Fruit fly (Drosophila melanogaster) whole organism, embryonic: ENCODE measurements around the gene zld.

Experiments
- CG10654 ChIP-seq: fragments of 200-800 bp; sonication (Bioruptor generic); optimal IDR thresholded peaks from 2 replicates; lab custom pipeline; 2016; ENCODE audit warnings: missing biosample characterization, missing genetic modification characterization
- CG11085 ChIP-seq: fragments of 200-800 bp; sonication (Bioruptor generic); IDR thresholded peaks from 2 replicates; pipeline ENCODE4 v1.3.6; 2022; ENCODE audit warnings: missing biosample characterization, missing genetic modification characterization
- CG12104 ChIP-seq: fragments of 200-800 bp; sonication (Bioruptor generic); optimal IDR thresholded peaks from 3 replicates; lab custom pipeline; 2016; ENCODE audit warnings: missing biosample characterization, missing genetic modification characterization
- CG12744 ChIP-seq: fragments of 200-800 bp; sonication (Bioruptor generic); optimal IDR thresholded peaks from 2 replicates; lab custom pipeline; 2016; ENCODE audit warnings: missing biosample characterization, missing genetic modification characterization
- CG13287 ChIP-seq: fragments of 200-800 bp; sonication (Bioruptor generic); IDR thresholded peaks from 2 replicates; pipeline ENCODE4 v1.3.6; 2022; ENCODE audit warnings: missing biosample characterization, missing genetic modification characterization; ENCODE audit not compliant: partially characterized antibody
- CG15514 ChIP-seq: fragments of 200-800 bp; sonication (Bioruptor generic); optimal IDR thresholded peaks from 3 replicates; lab custom pipeline; 2017; ENCODE audit warnings: missing biosample characterization, missing genetic modification characterization, mild to moderate bottlenecking, moderate library complexity, missing genetic modification reagents
- CG17328 ChIP-seq: fragments of 200-800 bp; sonication (Bioruptor generic); IDR thresholded peaks from 2 replicates; pipeline ENCODE4 v1.3.6; 2022; ENCODE audit warnings: missing biosample characterization, missing genetic modification characterization
- CG17829 ChIP-seq: fragments of 200-800 bp; optimal IDR thresholded peaks from 2 replicates; lab custom pipeline; 2019; ENCODE audit warnings: missing biosample characterization, mild to moderate bottlenecking, missing genetic modification characterization, moderate library complexity
- CG17912 ChIP-seq: fragments of 200-800 bp; sonication (Bioruptor generic); optimal IDR thresholded peaks from 2 replicates; lab custom pipeline; 2018; ENCODE audit warnings: missing biosample characterization, mild to moderate bottlenecking, missing genetic modification characterization
- CG2116 ChIP-seq: fragments of 200-800 bp; sonication (Bioruptor generic); optimal IDR thresholded peaks from 3 replicates; lab custom pipeline; 2018; ENCODE audit warnings: missing biosample characterization, mild to moderate bottlenecking, missing genetic modification characterization
- CG2678 ChIP-seq: fragments of 200-800 bp; sonication (Bioruptor generic); optimal IDR thresholded peaks from 3 replicates; lab custom pipeline; 2019; ENCODE audit warnings: missing biosample characterization, mild to moderate bottlenecking, missing genetic modification characterization, moderate library complexity
- CG2712 ChIP-seq: fragments of 200-800 bp; optimal IDR thresholded peaks from 3 replicates; lab custom pipeline; 2019; ENCODE audit warnings: missing biosample characterization, mild to moderate bottlenecking, missing genetic modification characterization, moderate library complexity
- CG2875 ChIP-seq: fragments of 200-800 bp; sonication (Bioruptor generic); optimal IDR thresholded peaks from 2 replicates; lab custom pipeline; 2017; ENCODE audit warnings: missing biosample characterization, mild to moderate bottlenecking, missing genetic modification characterization, missing genetic modification reagents
- CG31388 ChIP-seq: fragments of 200-800 bp; sonication (Bioruptor generic); optimal IDR thresholded peaks from 2 replicates; lab custom pipeline; 2016; ENCODE audit warnings: missing biosample characterization, missing genetic modification characterization
- CG32772 ChIP-seq: fragments of 200-800 bp; sonication (Bioruptor generic); IDR thresholded peaks from 2 replicates; pipeline ENCODE4 v1.3.6; 2022; ENCODE audit warnings: missing biosample characterization, missing genetic modification characterization
- CG5180 ChIP-seq: fragments of 200-800 bp; sonication (Bioruptor generic); optimal IDR thresholded peaks from 3 replicates; lab custom pipeline; 2017; ENCODE audit warnings: missing biosample characterization, missing genetic modification characterization, mild to moderate bottlenecking, moderate library complexity, missing genetic modification reagents
- CG9437 ChIP-seq: fragments of 200-800 bp; sonication (Bioruptor generic); optimal IDR thresholded peaks from 2 replicates; lab custom pipeline; 2018; ENCODE audit warnings: missing biosample characterization, mild to moderate bottlenecking, missing genetic modification characterization
- CoRest ChIP-seq: fragments of 200-800 bp; sonication (Bioruptor generic); optimal IDR thresholded peaks from 3 replicates; lab custom pipeline; 2018; ENCODE audit warnings: missing biosample characterization, mild to moderate bottlenecking, missing genetic modification characterization, moderate library complexity
- Dip2 ChIP-seq: fragments of 200-800 bp; sonication (Bioruptor generic); IDR thresholded peaks from 2 replicates; pipeline ENCODE4 v1.3.6; 2022; ENCODE audit warnings: missing biosample characterization, missing genetic modification characterization
- Dp ChIP-seq: fragments of 200-800 bp; sonication (Bioruptor generic); optimal IDR thresholded peaks from 2 replicates; lab custom pipeline; 2018; ENCODE audit warnings: missing biosample characterization, mild to moderate bottlenecking, missing genetic modification characterization, moderate library complexity
- Dref ChIP-seq: fragments of 200-800 bp; sonication (Bioruptor generic); IDR thresholded peaks from 2 replicates; pipeline ENCODE4 v1.3.6; 2022; ENCODE audit warnings: missing biosample characterization, missing genetic modification characterization
- Hmr ChIP-seq: fragments of 200-800 bp; sonication (Bioruptor generic); optimal IDR thresholded peaks from 3 replicates; lab custom pipeline; 2017; ENCODE audit warnings: mild to moderate bottlenecking, missing biosample characterization, missing genetic modification reagents, missing genetic modification characterization
- Jarid2 ChIP-seq: fragments of 200-800 bp; sonication (Bioruptor generic); optimal IDR thresholded peaks from 3 replicates; lab custom pipeline; 2017; ENCODE audit warnings: mild to moderate bottlenecking, missing biosample characterization, missing genetic modification reagents, missing genetic modification characterization
- Kr ChIP-seq: fragments of 200-800 bp; sonication (Bioruptor generic); optimal IDR thresholded peaks from 2 replicates; lab custom pipeline; 2017; ENCODE audit warnings: missing biosample characterization, mild to moderate bottlenecking, missing genetic modification characterization
- MESR4 ChIP-seq: fragments of 200-800 bp; sonication (Bioruptor generic); optimal IDR thresholded peaks from 2 replicates; lab custom pipeline; 2018; ENCODE audit warnings: missing biosample characterization, mild to moderate bottlenecking, missing genetic modification characterization, moderate library complexity
- Max ChIP-seq: fragments of 200-800 bp; sonication (Bioruptor generic); optimal IDR thresholded peaks from 2 replicates; lab custom pipeline; 2016; ENCODE audit warnings: missing biosample characterization, mild to moderate bottlenecking, missing genetic modification characterization
- Myb ChIP-seq: fragments of 200-800 bp; sonication (Bioruptor generic); optimal IDR thresholded peaks from 2 replicates; lab custom pipeline; 2016; ENCODE audit warnings: missing biosample characterization, missing genetic modification characterization
- Oaz ChIP-seq: fragments of 200-800 bp; sonication (Bioruptor generic); IDR thresholded peaks from 2 replicates; pipeline ENCODE4 v1.3.6; 2022; ENCODE audit warnings: missing biosample characterization, missing genetic modification characterization
- Opbp ChIP-seq: fragments of 200-800 bp; sonication (Bioruptor generic); IDR thresholded peaks from 3 replicates; pipeline ENCODE4 v1.3.6; 2022; ENCODE audit warnings: missing biosample characterization, missing genetic modification characterization; ENCODE audit not compliant: partially characterized antibody
- Poxn ChIP-seq: fragments of 200-800 bp; sonication (Bioruptor generic); IDR thresholded peaks from 2 replicates; pipeline ENCODE4 v1.3.6; 2022; ENCODE audit warnings: missing biosample characterization, missing genetic modification characterization
- Side ChIP-seq: fragments of 200-800 bp; sonication (Bioruptor generic); optimal IDR thresholded peaks from 2 replicates; lab custom pipeline; 2016; ENCODE audit warnings: missing biosample characterization, missing genetic modification characterization
- Sox102F ChIP-seq: fragments of 200-800 bp; sonication (Bioruptor generic); optimal IDR thresholded peaks from 2 replicates; lab custom pipeline; 2018; ENCODE audit warnings: missing biosample characterization, mild to moderate bottlenecking, missing genetic modification characterization, moderate library complexity
- ash1 ChIP-seq: fragments of 200-800 bp; sonication (Bioruptor generic); optimal IDR thresholded peaks from 2 replicates; lab custom pipeline; 2018; ENCODE audit warnings: missing biosample characterization, mild to moderate bottlenecking, missing genetic modification characterization
- ato ChIP-seq: fragments of 200-800 bp; sonication (Bioruptor generic); IDR thresholded peaks from 2 replicates; pipeline ENCODE4 v1.3.6; 2022; ENCODE audit warnings: missing biosample characterization, missing genetic modification characterization; ENCODE audit not compliant: partially characterized antibody
- br ChIP-seq: fragments of >200 bp; optimal IDR thresholded peaks from 2 replicates; lab custom pipeline; 2017
- crc ChIP-seq: fragments of 200-800 bp; sonication (Bioruptor generic); optimal IDR thresholded peaks from 2 replicates; lab custom pipeline; 2016; ENCODE audit warnings: missing biosample characterization, missing genetic modification characterization
- dpn ChIP-seq, 2 experiments: fragments of 200-800 bp; sonication (Bioruptor generic); optimal IDR thresholded peaks; 3 replicates each; lab custom pipeline; 2016; ENCODE audit warnings: missing biosample characterization in 2 of 2, missing genetic modification characterization in 2 of 2
- ham ChIP-seq: fragments of 200-800 bp; sonication (Bioruptor generic); IDR thresholded peaks from 2 replicates; pipeline ENCODE4 v1.3.6; 2022; ENCODE audit warnings: missing biosample characterization, missing genetic modification characterization
- jigr1 ChIP-seq: fragments of 200-800 bp; sonication (Bioruptor generic); IDR thresholded peaks from 3 replicates; pipeline ENCODE4 v1.3.6; 2022; ENCODE audit warnings: missing biosample characterization, missing genetic modification characterization
- jing ChIP-seq: fragments of 200-800 bp; sonication (Bioruptor generic); optimal IDR thresholded peaks from 2 replicates; lab custom pipeline; 2018; ENCODE audit warnings: missing biosample characterization, mild to moderate bottlenecking, missing genetic modification characterization
- maf-S ChIP-seq: fragments of 200-800 bp; sonication (Bioruptor generic); optimal IDR thresholded peaks from 2 replicates; lab custom pipeline; 2016; ENCODE audit warnings: missing biosample characterization, missing genetic modification characterization
- mld ChIP-seq: fragments of 200-800 bp; sonication (Bioruptor generic); IDR thresholded peaks from 3 replicates; pipeline ENCODE4 v1.3.6; 2022; ENCODE audit warnings: missing biosample characterization, missing genetic modification characterization; ENCODE audit not compliant: partially characterized antibody
- nerfin-1 ChIP-seq: fragments of 200-800 bp; sonication (Bioruptor generic); optimal IDR thresholded peaks from 3 replicates; lab custom pipeline; 2019; ENCODE audit warnings: missing biosample characterization, mild to moderate bottlenecking, missing genetic modification characterization, moderate library complexity
- nom ChIP-seq: fragments of 200-800 bp; sonication (Bioruptor generic); optimal IDR thresholded peaks from 2 replicates; lab custom pipeline; 2017; ENCODE audit warnings: missing biosample characterization, missing genetic modification characterization, mild to moderate bottlenecking, moderate library complexity, missing genetic modification reagents
- pzg ChIP-seq: fragments of 200-800 bp; sonication (Bioruptor generic); optimal IDR thresholded peaks from 3 replicates; lab custom pipeline; 2018; ENCODE audit warnings: missing biosample characterization, mild to moderate bottlenecking, missing genetic modification characterization, moderate library complexity
- salm ChIP-seq: fragments of 200-800 bp; sonication (Bioruptor generic); optimal IDR thresholded peaks from 2 replicates; lab custom pipeline; 2018; ENCODE audit warnings: missing biosample characterization, mild to moderate bottlenecking, missing genetic modification characterization
- sna ChIP-seq: fragments of 200-800 bp; sonication (Bioruptor generic); IDR thresholded peaks from 2 replicates; pipeline ENCODE4 v1.3.6; 2022; ENCODE audit warnings: missing biosample characterization, missing genetic modification characterization; ENCODE audit not compliant: partially characterized antibody
- sug ChIP-seq: fragments of 200-800 bp; optimal IDR thresholded peaks from 2 replicates; lab custom pipeline; 2019; ENCODE audit warnings: missing biosample characterization, mild to moderate bottlenecking, missing genetic modification characterization, moderate library complexity
- tap ChIP-seq: fragments of 200-800 bp; optimal IDR thresholded peaks from 3 replicates; lab custom pipeline; 2019; ENCODE audit warnings: missing biosample characterization, mild to moderate bottlenecking, missing genetic modification characterization, moderate library complexity
- tna ChIP-seq: fragments of 200-800 bp; sonication (Bioruptor generic); IDR thresholded peaks from 2 replicates; pipeline ENCODE4 v1.3.6; 2022; ENCODE audit warnings: missing biosample characterization, missing genetic modification characterization; ENCODE audit not compliant: partially characterized antibody

Gene zld

dm6 chrX:19730844-19731243, 52.5 kb downstream of the zld start, which contains the start of gene AP-1-2beta (continued):
- TF ChIP-seq tap (tag; lab: Kevin White, UChicago): no peak
- no peak for TF ChIP-seq dpn (GFP tag; optimal IDR thresholded peaks at IDR 0.05; lab: Kevin White, UChicago)
- TF ChIP-seq Poxn (GFP tag; lab: Robert Waterston, UW): no peak
- TF ChIP-seq jing (GFP tag; lab: Kevin White, UChicago): no peak
- TF ChIP-seq pzg: peak; percentile 55
- peak; percentile 69 for TF ChIP-seq Dref
- TF ChIP-seq CG13287 (GFP tag; lab: Robert Waterston, UW): peak; percentile 57
- no peak for TF ChIP-seq CG12744 (GFP tag; lab: Kevin White, UChicago)
- no peak for TF ChIP-seq Kr (GFP tag; lab: Kevin White, UChicago)
- no peak for TF ChIP-seq sug
- TF ChIP-seq CG15514 (GFP tag; lab: Kevin White, UChicago): peak; percentile 9
- TF ChIP-seq CG12104: no peak
- peak; percentile 64 for TF ChIP-seq CG2116 (GFP tag; lab: Kevin White, UChicago)
- no peak for TF ChIP-seq CG2678 (tag; lab: Kevin White, UChicago)
- no peak for TF ChIP-seq jigr1 (GFP tag; lab: Robert Waterston, UW)
- no peak for TF ChIP-seq Side (GFP tag; lab: Kevin White, UChicago)
- TF ChIP-seq Jarid2 (GFP tag; lab: Kevin White, UChicago): no peak
- TF ChIP-seq Myb (GFP tag; lab: Kevin White, UChicago): peak; percentile 76
- no peak for TF ChIP-seq salm
- TF ChIP-seq maf-S (GFP tag; lab: Kevin White, UChicago): no peak
- TF ChIP-seq CG5180 (GFP tag; lab: Kevin White, UChicago): no peak
- no peak for TF ChIP-seq CG17912 (GFP tag; lab: Kevin White, UChicago)
- no peak for TF ChIP-seq Opbp (GFP tag; lab: Robert Waterston, UW)
- TF ChIP-seq ham (GFP tag; lab: Robert Waterston, UW): no peak
- TF ChIP-seq CG31388 (GFP tag; lab: Kevin White, UChicago): no peak
- TF ChIP-seq Oaz: no peak
- no peak for TF ChIP-seq Dip2 (GFP tag; lab: Robert Waterston, UW)
- TF ChIP-seq Sox102F: no peak
- TF ChIP-seq crc: no peak
- TF ChIP-seq CoRest: no peak
- no peak for TF ChIP-seq Max (GFP tag; lab: Kevin White, UChicago)
- peak; percentile 86 for TF ChIP-seq nerfin-1 (tag; lab: Kevin White, UChicago)
- peak; percentile 68 for TF ChIP-seq Dp (GFP tag; lab: Kevin White, UChicago)
- no peak for TF ChIP-seq CG10654
- TF ChIP-seq sna (GFP tag; lab: Robert Waterston, UW): 0 out of 2 replicates have a peak, but pooled peaks have one; percentile 21
- no peak; the same call in 1 of the 2 replicates for TF ChIP-seq tna (GFP tag; lab: Robert Waterston, UW)
- TF ChIP-seq ash1 (GFP tag; lab: Kevin White, UChicago): no peak
- TF ChIP-seq CG2875: no peak
- peak; percentile 89 for TF ChIP-seq MESR4 (GFP tag; lab: Kevin White, UChicago)
- no peak for TF ChIP-seq nom (GFP tag; lab: Kevin White, UChicago)
- no peak for TF ChIP-seq br (lab: Kevin White, UChicago)
- no peak for TF ChIP-seq CG17328 (GFP tag; lab: Robert Waterston, UW)
- TF ChIP-seq CG32772: no peak
- no peak for TF ChIP-seq CG2712 (tag; lab: Kevin White, UChicago)
- TF ChIP-seq mld (GFP tag; lab: Robert Waterston, UW): peak; percentile 54; the same call in 1 of the 3 replicates
- no peak for TF ChIP-seq CG11085 (GFP tag; lab: Robert Waterston, UW)
- no peak for TF ChIP-seq Hmr (GFP tag; lab: Kevin White, UChicago)
- TF ChIP-seq ato (GFP tag; lab: Robert Waterston, UW): 0 out of 2 replicates have a peak, but pooled peaks have one; percentile 47
- TF ChIP-seq CG9437 (GFP tag; lab: Kevin White, UChicago): no peak
- no peak for TF ChIP-seq CG17829 (tag; lab: Kevin White, UChicago)
